Fruit fly (Drosophila melanogaster): ENCODE data around the gene CG32939.

DNA sequence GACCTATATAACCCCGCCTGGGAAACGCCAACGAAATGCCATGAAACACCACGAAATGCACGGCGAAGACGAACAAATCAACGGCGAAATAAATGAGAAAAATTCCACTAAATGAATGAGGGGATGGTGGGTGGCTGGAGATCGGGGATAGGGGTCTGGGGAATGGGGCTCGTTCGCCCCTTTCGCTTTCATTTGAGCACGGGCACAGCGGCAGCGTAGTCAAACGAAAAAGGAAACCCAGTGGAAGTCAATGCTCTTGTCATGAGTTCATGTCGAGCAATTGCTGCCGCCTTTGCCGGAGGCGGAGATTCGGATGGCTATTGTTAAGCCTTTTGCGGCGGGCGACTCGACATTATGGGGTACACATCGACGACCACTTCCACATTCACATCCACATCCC, 10.4 kb downstream of the CG32939 start:
- no peak for TF ChIP-seq psq (optimal IDR thresholded peaks at IDR 0.05)
- no peak for TF ChIP-seq Sin3A (optimal IDR thresholded peaks at IDR 0.05)

All from Kc167 (cell line).